Worm (Caenorhabditis elegans) whole organism, L3 larva: ENCODE measurements around the gene H40L08.8.

ENCODE experiments used
- ama-1 ChIP-seq: fragments of 150-350 bp; optimal IDR thresholded peaks from 2 replicates; lab custom pipeline; 2018
- ceh-28 ChIP-seq: fragments of 150-350 bp; optimal IDR thresholded peaks from 2 replicates; lab custom pipeline; 2014; ENCODE audit warnings: missing biosample characterization, missing genetic modification reagents, missing genetic modification characterization
- ceh-9 ChIP-seq: sonication (generic microtip); optimal IDR thresholded peaks from 2 replicates; lab custom pipeline; 2018; ENCODE audit warnings: missing biosample characterization, missing genetic modification characterization
- egl-27 ChIP-seq: sonication (generic microtip); optimal IDR thresholded peaks from 4 replicates; lab custom pipeline; 2017; ENCODE audit warnings: missing biosample characterization, missing genetic modification reagents, missing genetic modification characterization
- elt-1 ChIP-seq: fragments of 150-350 bp; optimal IDR thresholded peaks from 2 replicates; lab custom pipeline; 2014; ENCODE audit warnings: missing biosample characterization, missing genetic modification characterization
- nhr-76 ChIP-seq: fragments of 150-350 bp; sonication (generic microtip); optimal IDR thresholded peaks from 5 replicates; lab custom pipeline; 2014; ENCODE audit warnings: missing biosample characterization, missing genetic modification characterization

- TF ChIP-seq egl-27 (tag; lab: Kevin White, UChicago) (no peak), nhr-76 (no peak), elt-1 (tag; lab: Kevin White, UChicago) (no peak), ceh-28 (tag; lab: Kevin White, UChicago) (no peak), ceh-9 (tag; lab: Kevin White, UChicago) (no peak), ama-1 (lab: Kevin White, UChicago) (no peak)
Observed at ce11 chrX:15079406-15079805, 2.0 kb upstream of the H40L08.8 start.
